Fruit fly (Drosophila melanogaster): ENCODE results near the gene Hsc70-2.

DNA sequence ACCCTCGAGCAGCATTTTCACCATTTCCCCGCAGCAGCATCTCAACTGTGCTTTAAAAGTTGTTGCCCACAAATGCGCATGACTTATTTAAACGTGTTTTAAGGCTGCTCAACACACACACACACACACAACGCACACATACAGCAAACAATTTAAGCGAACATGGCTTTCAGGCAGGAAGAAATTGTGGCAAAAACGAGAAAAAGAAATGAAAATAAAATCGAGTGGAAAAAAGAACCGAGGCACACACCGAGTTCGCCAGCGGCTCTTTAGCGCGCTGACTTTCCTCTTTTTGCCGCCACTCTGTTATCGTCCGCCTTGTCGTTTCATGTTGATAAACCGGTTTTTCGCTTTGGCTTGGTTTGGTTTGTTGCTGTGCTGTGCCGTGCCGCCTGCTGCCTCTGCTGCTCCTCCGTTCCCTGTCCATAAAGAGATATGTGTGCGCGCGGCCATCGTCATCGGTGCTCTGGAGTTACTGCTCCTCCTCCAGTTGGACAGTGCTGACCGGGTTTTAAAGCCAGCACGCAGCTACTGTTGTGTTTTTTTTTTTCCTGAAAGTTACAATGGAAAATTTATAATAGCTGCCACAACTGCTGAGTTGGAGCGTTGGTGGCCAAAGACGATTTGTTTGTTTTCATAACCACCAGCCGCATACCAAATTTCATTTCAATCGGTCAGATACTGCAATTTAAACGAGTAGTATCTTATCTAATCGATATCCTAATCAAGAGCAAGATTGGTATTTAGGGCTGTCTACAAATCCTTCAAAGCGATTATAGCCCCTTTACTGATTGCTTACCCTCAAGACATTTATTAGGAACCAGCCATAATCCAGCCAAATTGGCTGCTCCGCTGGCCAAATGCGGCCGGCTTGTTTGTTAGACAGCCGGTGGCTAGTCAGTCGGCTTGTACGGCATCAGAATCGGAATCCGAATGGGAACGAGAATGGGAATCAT, 28.5 kb upstream of the Hsc70-2 start:
- TF ChIP-seq cic (GFP tag; optimal IDR thresholded peaks at IDR 0.05) (no peak), CG14711 (tag; optimal IDR thresholded peaks at IDR 0.05) (no peak), CG12768 (GFP tag; optimal IDR thresholded peaks at IDR 0.05) (peak; percentile 21), Clk (GFP tag; optimal IDR thresholded peaks at IDR 0.05) (no peak), kay (GFP tag; ENCODE audit: borderline replicate concordance) (peak; percentile 67), Mnt (GFP tag; optimal IDR thresholded peaks at IDR 0.05) (no peak), CG7101 (tag; optimal IDR thresholded peaks at IDR 0.05) (no peak), CG11617 (GFP tag; optimal IDR thresholded peaks at IDR 0.05) (no peak)

All from whole organism, adult.